Fruit fly (Drosophila melanogaster) whole organism, embryonic: ENCODE results near the gene CG2841.

Source experiments
- CG10959 ChIP-seq: fragments of 200-800 bp; sonication (Bioruptor generic); IDR thresholded peaks from 2 replicates; pipeline ENCODE4 v1.3.6; 2022; ENCODE audit warnings: missing biosample characterization, missing genetic modification characterization
- CG13424 ChIP-seq: fragments of 200-800 bp; sonication (Bioruptor generic); optimal IDR thresholded peaks from 2 replicates; lab custom pipeline; 2019; ENCODE audit warnings: missing biosample characterization, mild to moderate bottlenecking, missing genetic modification characterization, moderate library complexity
- CG14710 ChIP-seq: fragments of 200-800 bp; sonication (Bioruptor generic); optimal IDR thresholded peaks from 3 replicates; lab custom pipeline; 2019; ENCODE audit warnings: missing biosample characterization, mild to moderate bottlenecking, missing genetic modification characterization, moderate library complexity
- CG2889 ChIP-seq: fragments of 200-800 bp; sonication (Bioruptor generic); IDR thresholded peaks from 3 replicates; pipeline ENCODE4 v1.3.6; 2022; ENCODE audit warnings: missing biosample characterization, missing genetic modification characterization
- CG30431 ChIP-seq: fragments of 200-800 bp; sonication (Bioruptor generic); optimal IDR thresholded peaks from 2 replicates; lab custom pipeline; 2017; ENCODE audit warnings: missing biosample characterization, missing genetic modification characterization
- CG32767 ChIP-seq: fragments of 200-800 bp; sonication (Bioruptor generic); IDR thresholded peaks from 2 replicates; pipeline ENCODE4 v1.3.6; 2022; ENCODE audit warnings: missing biosample characterization, missing genetic modification characterization
- CG33213 ChIP-seq: fragments of 200-800 bp; sonication (Bioruptor generic); optimal IDR thresholded peaks from 3 replicates; lab custom pipeline; 2016; ENCODE audit warnings: missing biosample characterization, missing genetic modification characterization
- CG4707 ChIP-seq: fragments of 200-800 bp; sonication (Bioruptor generic); optimal IDR thresholded peaks from 2 replicates; lab custom pipeline; 2018; ENCODE audit warnings: missing biosample characterization, mild to moderate bottlenecking, missing genetic modification characterization, moderate library complexity
- CG6254 ChIP-seq: fragments of 200-800 bp; sonication (Bioruptor generic); optimal IDR thresholded peaks from 3 replicates; lab custom pipeline; 2017; ENCODE audit warnings: mild to moderate bottlenecking, missing biosample characterization, missing genetic modification reagents, missing genetic modification characterization
- CG6272 ChIP-seq: fragments of 200-800 bp; sonication (Bioruptor generic); IDR thresholded peaks from 2 replicates; pipeline ENCODE4 v1.3.6; 2022; ENCODE audit warnings: missing biosample characterization, missing genetic modification characterization
- CG6813 ChIP-seq: fragments of 200-800 bp; sonication (Bioruptor generic); optimal IDR thresholded peaks from 2 replicates; lab custom pipeline; 2017; ENCODE audit warnings: missing biosample characterization, missing genetic modification characterization, mild to moderate bottlenecking, moderate library complexity, missing genetic modification reagents
- CG7963 ChIP-seq: fragments of 200-800 bp; sonication (Bioruptor generic); IDR thresholded peaks from 3 replicates; pipeline ENCODE4 v1.3.6; 2022; ENCODE audit warnings: missing biosample characterization, missing genetic modification characterization; ENCODE audit not compliant: partially characterized antibody
- Doc2 ChIP-seq: fragments of 200-800 bp; sonication (Bioruptor generic); IDR thresholded peaks from 2 replicates; pipeline ENCODE4 v1.3.6; 2022; ENCODE audit warnings: missing biosample characterization, missing genetic modification characterization
- Ets97D ChIP-seq: fragments of 200-800 bp; sonication (Bioruptor generic); optimal IDR thresholded peaks from 3 replicates; lab custom pipeline; 2016; ENCODE audit warnings: missing biosample characterization, missing genetic modification characterization
- HHEX ChIP-seq: fragments of 200-800 bp; sonication (Bioruptor generic); optimal IDR thresholded peaks from 3 replicates; lab custom pipeline; 2017; ENCODE audit warnings: missing biosample characterization, mild to moderate bottlenecking, missing genetic modification characterization, missing genetic modification reagents
- HLHmδ ChIP-seq: fragments of 200-800 bp; sonication (Bioruptor generic); optimal IDR thresholded peaks from 2 replicates; lab custom pipeline; 2018; ENCODE audit warnings: missing biosample characterization, mild to moderate bottlenecking, missing genetic modification characterization, moderate library complexity
- Hand ChIP-seq: fragments of 200-800 bp; sonication (Bioruptor generic); optimal IDR thresholded peaks from 2 replicates; lab custom pipeline; 2017; ENCODE audit warnings: mild to moderate bottlenecking, missing biosample characterization, missing genetic modification reagents, missing genetic modification characterization
- Ravus ChIP-seq: fragments of 200-800 bp; sonication (Bioruptor generic); IDR thresholded peaks from 2 replicates; pipeline ENCODE4 v1.3.6; 2022; ENCODE audit warnings: missing biosample characterization, missing genetic modification characterization
- Spps ChIP-seq: fragments of 200-800 bp; sonication (Bioruptor generic); optimal IDR thresholded peaks from 2 replicates; lab custom pipeline; 2018; ENCODE audit warnings: missing biosample characterization, mild to moderate bottlenecking, missing genetic modification characterization
- Tbp ChIP-seq: fragments of >200 bp; optimal IDR thresholded peaks from 2 replicates; lab custom pipeline; 2018; ENCODE audit warnings: missing biosample characterization, missing genetic modification characterization
- ac ChIP-seq: fragments of 200-800 bp; sonication (Bioruptor generic); optimal IDR thresholded peaks from 3 replicates; lab custom pipeline; 2017; ENCODE audit warnings: missing biosample characterization, mild to moderate bottlenecking, missing genetic modification characterization
- ara ChIP-seq: fragments of 200-800 bp; sonication (Bioruptor generic); IDR thresholded peaks from 2 replicates; pipeline ENCODE4 v1.3.6; 2022; ENCODE audit warnings: missing biosample characterization, missing genetic modification characterization
- bbx ChIP-seq: fragments of 200-800 bp; sonication (Bioruptor generic); IDR thresholded peaks from 2 replicates; pipeline ENCODE4 v1.3.6; 2022; ENCODE audit warnings: missing biosample characterization, missing genetic modification characterization; ENCODE audit not compliant: partially characterized antibody
- bowl ChIP-seq: fragments of 200-800 bp; sonication (Bioruptor generic); IDR thresholded peaks from 2 replicates; pipeline ENCODE4 v1.3.6; 2022; ENCODE audit warnings: missing biosample characterization, missing genetic modification characterization
- chinmo ChIP-seq: fragments of 200-800 bp; sonication (Bioruptor generic); IDR thresholded peaks from 4 replicates; pipeline ENCODE4 v1.3.6; 2022; ENCODE audit warnings: missing biosample characterization, missing genetic modification characterization; ENCODE audit not compliant: partially characterized antibody
- croc ChIP-seq: fragments of 200-800 bp; sonication (Bioruptor generic); conservative IDR thresholded peaks from 3 replicates; pipeline ENCODE4 v1.3.6; 2022; ENCODE audit warnings: missing biosample characterization, missing genetic modification characterization
- dan ChIP-seq: fragments of 200-800 bp; sonication (Bioruptor generic); IDR thresholded peaks from 2 replicates; pipeline ENCODE4 v1.3.6; 2022; ENCODE audit warnings: missing biosample characterization, missing genetic modification characterization
- dimm ChIP-seq: fragments of 200-800 bp; sonication (Bioruptor generic); IDR thresholded peaks from 2 replicates; pipeline ENCODE4 v1.3.6; 2022; ENCODE audit warnings: missing biosample characterization, missing genetic modification characterization
- dpn ChIP-seq, 2 experiments: fragments of 200-800 bp; sonication (Bioruptor generic); optimal IDR thresholded peaks; 3 replicates each; lab custom pipeline; 2016; ENCODE audit warnings: missing biosample characterization in 2 of 2, missing genetic modification characterization in 2 of 2
- eyg ChIP-seq: fragments of 200-800 bp; sonication (Bioruptor generic); optimal IDR thresholded peaks from 3 replicates; lab custom pipeline; 2016; ENCODE audit warnings: missing biosample characterization, missing genetic modification characterization
- fu2 ChIP-seq: fragments of 200-800 bp; sonication (Bioruptor generic); optimal IDR thresholded peaks from 2 replicates; lab custom pipeline; 2016; ENCODE audit warnings: missing biosample characterization, missing genetic modification characterization
- gcm2 ChIP-seq: fragments of 200-800 bp; sonication (Bioruptor generic); optimal IDR thresholded peaks from 2 replicates; lab custom pipeline; 2016; ENCODE audit warnings: missing biosample characterization, missing genetic modification characterization
- jigr1 ChIP-seq: fragments of 200-800 bp; sonication (Bioruptor generic); IDR thresholded peaks from 3 replicates; pipeline ENCODE4 v1.3.6; 2022; ENCODE audit warnings: missing biosample characterization, missing genetic modification characterization
- ken ChIP-seq: fragments of 200-800 bp; sonication (Bioruptor generic); IDR thresholded peaks from 3 replicates; pipeline ENCODE4 v1.3.6; 2022; ENCODE audit warnings: missing biosample characterization, missing genetic modification characterization
- maf-S ChIP-seq: fragments of 200-800 bp; sonication (Bioruptor generic); optimal IDR thresholded peaks from 2 replicates; lab custom pipeline; 2016; ENCODE audit warnings: missing biosample characterization, missing genetic modification characterization
- mam ChIP-seq: fragments of 200-800 bp; sonication (Bioruptor generic); optimal IDR thresholded peaks from 3 replicates; lab custom pipeline; 2016; ENCODE audit warnings: missing biosample characterization, missing genetic modification characterization
- nerfin-1 ChIP-seq: fragments of 200-800 bp; sonication (Bioruptor generic); optimal IDR thresholded peaks from 3 replicates; lab custom pipeline; 2019; ENCODE audit warnings: missing biosample characterization, mild to moderate bottlenecking, missing genetic modification characterization, moderate library complexity
- nerfin-2 ChIP-seq: fragments of 200-800 bp; sonication (Bioruptor generic); IDR thresholded peaks from 2 replicates; pipeline ENCODE4 v1.3.6; 2022; ENCODE audit warnings: missing biosample characterization, missing genetic modification characterization; ENCODE audit not compliant: partially characterized antibody
- p53 ChIP-seq: fragments of 200-800 bp; sonication (Bioruptor generic); optimal IDR thresholded peaks from 2 replicates; lab custom pipeline; 2016; ENCODE audit warnings: missing biosample characterization, missing genetic modification characterization
- scrt ChIP-seq: fragments of 200-800 bp; sonication (Bioruptor generic); optimal IDR thresholded peaks from 2 replicates; lab custom pipeline; 2018; ENCODE audit warnings: missing biosample characterization, mild to moderate bottlenecking, missing genetic modification characterization, moderate library complexity
- sens-2 ChIP-seq: fragments of 200-800 bp; sonication (Bioruptor generic); IDR thresholded peaks from 2 replicates; pipeline ENCODE4 v1.3.6; 2022; ENCODE audit warnings: missing biosample characterization, missing genetic modification characterization
- slou ChIP-seq: fragments of 200-800 bp; sonication (Bioruptor generic); optimal IDR thresholded peaks from 3 replicates; lab custom pipeline; 2016; ENCODE audit warnings: missing biosample characterization, missing genetic modification characterization
- slp2 ChIP-seq: fragments of 200-800 bp; sonication (Bioruptor generic); optimal IDR thresholded peaks from 2 replicates; lab custom pipeline; 2016; ENCODE audit warnings: missing biosample characterization, missing genetic modification characterization
- tap ChIP-seq: fragments of 200-800 bp; optimal IDR thresholded peaks from 3 replicates; lab custom pipeline; 2019; ENCODE audit warnings: missing biosample characterization, mild to moderate bottlenecking, missing genetic modification characterization, moderate library complexity
- trem ChIP-seq: fragments of 200-800 bp; optimal IDR thresholded peaks from 3 replicates; lab custom pipeline; 2019; ENCODE audit warnings: missing biosample characterization, mild to moderate bottlenecking, missing genetic modification characterization, moderate library complexity
- unpg ChIP-seq: fragments of 200-800 bp; sonication (Bioruptor generic); optimal IDR thresholded peaks from 3 replicates; lab custom pipeline; 2018; ENCODE audit warnings: missing biosample characterization, mild to moderate bottlenecking, missing genetic modification characterization, moderate library complexity
- wdn ChIP-seq: fragments of 200-800 bp; sonication (Bioruptor generic); IDR thresholded peaks from 2 replicates; pipeline ENCODE4 v1.3.6; 2022; ENCODE audit warnings: missing biosample characterization, missing genetic modification characterization
- wor ChIP-seq: fragments of 200-800 bp; sonication (Bioruptor generic); IDR thresholded peaks from 2 replicates; pipeline ENCODE4 v1.3.6; 2022; ENCODE audit warnings: missing biosample characterization, missing genetic modification characterization
- zen ChIP-seq: fragments of 200-800 bp; sonication (Bioruptor generic); optimal IDR thresholded peaks from 3 replicates; lab custom pipeline; 2018; ENCODE audit warnings: missing biosample characterization, mild to moderate bottlenecking, missing genetic modification characterization, moderate library complexity

The CG2841 gene

dm6 chrX:2297428-2298200, 68.5 kb downstream of the CG2841 start (continued):
- TF ChIP-seq HHEX (GFP tag; lab: Kevin White, UChicago) (peak; percentile 98), scrt (GFP tag; lab: Kevin White, UChicago) (peak; percentile 96), eyg (peak; percentile 96), croc (peak; percentile 97), mam (GFP tag; lab: Kevin White, UChicago) (peak; percentile 99), CG7963 (GFP tag; lab: Robert Waterston, UW) (no peak), CG30431 (GFP tag; lab: Kevin White, UChicago) (peak; percentile 98), ara (peak; percentile 98), tap (tag; lab: Kevin White, UChicago) (peak; percentile 99), CG6813 (peak; percentile 98), unpg (GFP tag; lab: Kevin White, UChicago) (peak; percentile 99), HLHmδ (GFP tag; lab: Kevin White, UChicago) (no peak), ken (GFP tag; lab: Robert Waterston, UW) (peak; percentile 99), trem (peak; percentile 94), wdn (GFP tag; lab: Robert Waterston, UW) (peak; percentile 97), Doc2 (GFP tag; lab: Robert Waterston, UW) (peak; percentile 91), CG14710 (tag; lab: Kevin White, UChicago) (peak; percentile 95), Spps (tag; lab: Kevin White, UChicago) (peak; percentile 94), CG32767 (GFP tag; lab: Robert Waterston, UW) (peak; percentile 98), sens-2 (GFP tag; lab: Robert Waterston, UW) (peak; percentile 98), CG6254 (GFP tag; lab: Kevin White, UChicago) (peak; percentile 95), Ets97D (peak; percentile 93), CG13424 (tag; lab: Kevin White, UChicago) (peak; percentile 98), Tbp (no peak), CG10959 (GFP tag; lab: Robert Waterston, UW) (peak; percentile 97), fu2 (peak; percentile 98), bowl (GFP tag; lab: Robert Waterston, UW) (peak; percentile 96), wor (peak; percentile 99), Hand (GFP tag; lab: Kevin White, UChicago) (peak; percentile 97), bbx (GFP tag; lab: Robert Waterston, UW) (no peak; the same call in 1 of the 2 replicates), ac (GFP tag; lab: Kevin White, UChicago) (peak; percentile 91), p53 (GFP tag; lab: Kevin White, UChicago) (peak; percentile 98), CG2889 (GFP tag; lab: Robert Waterston, UW) (peak; percentile 97), Ravus (GFP tag; lab: Robert Waterston, UW) (peak; percentile 96), gcm2 (GFP tag; lab: Kevin White, UChicago) (peak; percentile 96), jigr1 (GFP tag; lab: Robert Waterston, UW) (peak; percentile 96), dpn (GFP tag; optimal IDR thresholded peaks at IDR 0.05; lab: Kevin White, UChicago) (peak; percentile 99 to 100), CG33213 (GFP tag; lab: Kevin White, UChicago) (peak; percentile 99), nerfin-2 (GFP tag; lab: Robert Waterston, UW) (no peak), CG4707 (GFP tag; lab: Kevin White, UChicago) (peak; percentile 97), maf-S (GFP tag; lab: Kevin White, UChicago) (peak; percentile 98), CG6272 (peak; percentile 96), chinmo (0 out of 4 replicates have a peak, but pooled peaks have one; percentile 53), slp2 (GFP tag; lab: Kevin White, UChicago) (peak; percentile 99), nerfin-1 (tag; lab: Kevin White, UChicago) (peak; percentile 97), dan (GFP tag; lab: Robert Waterston, UW) (peak; percentile 91), zen (peak; percentile 95), slou (GFP tag; lab: Kevin White, UChicago) (peak; percentile 94), dimm (GFP tag; lab: Robert Waterston, UW) (peak; percentile 98)
